Worm (Caenorhabditis elegans): Measurements from ENCODE around the gene F54D5.9.

The F54D5.9 gene

DNA sequence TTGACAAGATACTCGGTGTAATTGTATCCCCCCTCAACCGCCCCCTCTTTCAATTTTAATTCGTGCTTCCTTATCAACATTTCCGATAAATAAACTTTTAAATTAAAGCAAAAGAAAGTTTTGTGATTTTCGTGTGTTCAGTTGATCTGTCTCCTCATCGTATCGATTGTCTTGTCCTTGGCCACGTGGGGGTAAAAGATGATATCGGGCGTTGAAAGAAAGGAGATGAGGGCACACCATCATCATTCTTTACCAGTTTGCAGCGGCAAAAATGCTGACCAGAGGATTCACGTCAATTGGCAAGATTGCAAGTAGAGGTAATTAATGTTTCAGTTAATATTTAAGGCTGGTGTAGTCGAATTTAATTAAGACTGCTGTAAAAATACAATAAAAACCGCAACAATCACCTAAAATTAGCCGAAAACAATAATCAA lies 2.6 kb upstream of the F54D5.9 start, which contains the start of gene F54D5.7 (continued):
- TF ChIP-seq madf-6 (GFP tag; IDR thresholded peaks at IDR 0.05), result peak; percentile 57
- peak in 1 of 3 experiments; percentile 42 for TF ChIP-seq lin-35 (GFP tag; optimal IDR thresholded peaks at IDR 0.05)
- TF ChIP-seq pha-4 (tag; optimal IDR thresholded peaks at IDR 0.05), result no peak
- TF ChIP-seq Y53G8AR.9 (GFP tag; conservative IDR thresholded peaks at IDR 0.05), result peak; percentile 88
- no peak for TF ChIP-seq dpl-1 (GFP tag; optimal IDR thresholded peaks at IDR 0.05)
- TF ChIP-seq zim-3 (tag; optimal IDR thresholded peaks at IDR 0.05), result peak; percentile 34
- no peak for TF ChIP-seq nfya-1 (tag; optimal IDR thresholded peaks at IDR 0.05; ENCODE audit: borderline replicate concordance, insufficient read depth)
- TF ChIP-seq xnd-1 (tag; optimal IDR thresholded peaks at IDR 0.05), result no peak
- TF ChIP-seq lin-54 (GFP tag; optimal IDR thresholded peaks at IDR 0.05), result peak; percentile 76
- TF ChIP-seq F52B5.7 (tag; optimal IDR thresholded peaks at IDR 0.05), result peak; percentile 25
- TF ChIP-seq Y67H2A.10 (GFP tag; conservative IDR thresholded peaks at IDR 0.05), result no peak
- TF ChIP-seq hlh-26 (GFP tag; conservative IDR thresholded peaks at IDR 0.05), result no peak
- no peak for TF ChIP-seq fkh-3 (tag; optimal IDR thresholded peaks at IDR 0.05)
- 0 out of 2 replicates have a peak, but pooled peaks have one; percentile 35 for TF ChIP-seq attf-3 (GFP tag; conservative IDR thresholded peaks at IDR 0.05)
- TF ChIP-seq mel-28 (tag; optimal IDR thresholded peaks at IDR 0.05; ENCODE audit: borderline replicate concordance), result peak; percentile 26
- no peak for TF ChIP-seq Y53F4B.3 (GFP tag; IDR thresholded peaks at IDR 0.05)
- peak; percentile 70 for TF ChIP-seq snpc-3.4 (tag; optimal IDR thresholded peaks at IDR 0.05)
- TF ChIP-seq ztf-3 (GFP tag; optimal IDR thresholded peaks at IDR 0.05), result peak; percentile 2
- no peak; the same call in 1 of the 2 replicates for TF ChIP-seq lir-1 (GFP tag; conservative IDR thresholded peaks at IDR 0.05)
- TF ChIP-seq madf-8 (GFP tag; conservative IDR thresholded peaks at IDR 0.05), result no peak
- no peak for TF ChIP-seq lag-1 (GFP tag; IDR thresholded peaks at IDR 0.05)
- no peak for TF ChIP-seq T26A5.8 (tag; optimal IDR thresholded peaks at IDR 0.05)
- peak; percentile 60; the same call in 1 of the 2 replicates for TF ChIP-seq K11D2.4 (GFP tag; IDR thresholded peaks at IDR 0.05)
- peak; percentile 85 for TF ChIP-seq cebp-2 (GFP tag; IDR thresholded peaks at IDR 0.05)
- peak; percentile 39 for TF ChIP-seq F10E7.11 (tag; optimal IDR thresholded peaks at IDR 0.05)
- TF ChIP-seq ceh-27 (GFP tag; optimal IDR thresholded peaks at IDR 0.05), result peak; percentile 42
- peak; percentile 84 for TF ChIP-seq tlf-1 (GFP tag; optimal IDR thresholded peaks at IDR 0.05)
- peak; percentile 81 for TF ChIP-seq repo-1 (tag; optimal IDR thresholded peaks at IDR 0.05)
- TF ChIP-seq lsy-27 (tag; optimal IDR thresholded peaks at IDR 0.05; ENCODE audit: borderline replicate concordance, insufficient read depth), result no peak
- TF ChIP-seq dpff-1 (tag; optimal IDR thresholded peaks at IDR 0.05), result peak; percentile 47
- peak; percentile 77; the same call in 1 of the 2 replicates for TF ChIP-seq Y56A3A.18 (GFP tag; IDR thresholded peaks at IDR 0.05)
- peak; percentile 20; the same call in 1 of the 2 replicates for TF ChIP-seq ceh-58 (GFP tag; IDR thresholded peaks at IDR 0.05)
- 0 out of 2 replicates have a peak, but pooled peaks have one; percentile 29 for TF ChIP-seq aptf-2 (GFP tag; conservative IDR thresholded peaks at IDR 0.05)
- TF ChIP-seq F23B12.7 (tag; optimal IDR thresholded peaks at IDR 0.05; ENCODE audit: insufficient read depth), result peak; percentile 35
- no peak for TF ChIP-seq ceh-79 (tag; optimal IDR thresholded peaks at IDR 0.05)
- TF ChIP-seq efl-1 (GFP tag; optimal IDR thresholded peaks at IDR 0.05), result no peak
- TF ChIP-seq die-1 (tag; optimal IDR thresholded peaks at IDR 0.05), result peak; percentile 50
- peak; percentile 43; the same call in 1 of the 2 replicates for TF ChIP-seq attf-6 (GFP tag; IDR thresholded peaks at IDR 0.05)
- TF ChIP-seq athp-1 (tag; optimal IDR thresholded peaks at IDR 0.05), result peak; percentile 75
- TF ChIP-seq ztf-6 (GFP tag; IDR thresholded peaks at IDR 0.05), result no peak
- TF ChIP-seq nhr-27 (tag; optimal IDR thresholded peaks at IDR 0.05), result no peak
- 0 out of 2 replicates have a peak, but pooled peaks have one; percentile 17 for TF ChIP-seq let-526 (GFP tag; IDR thresholded peaks at IDR 0.05)
- 0 out of 2 replicates have a peak, but pooled peaks have one; percentile 39 for TF ChIP-seq bed-1 (GFP tag; IDR thresholded peaks at IDR 0.05)
- TF ChIP-seq somi-1 (GFP tag; optimal IDR thresholded peaks at IDR 0.05), result no peak
- peak; percentile 33; the same call in 1 of the 2 replicates for TF ChIP-seq hmg-1.2 (GFP tag; IDR thresholded peaks at IDR 0.05)
- TF ChIP-seq ztf-28 (GFP tag; IDR thresholded peaks at IDR 0.05), result no peak
- TF ChIP-seq ekl-4 (GFP tag; IDR thresholded peaks at IDR 0.05), result peak; percentile 39; the same call in 1 of the 2 replicates
